Worm (Caenorhabditis elegans): ENCODE results near the gene clp-4.
A peak's percentile ranks its signal among the peaks of the same experiment; 100 is the strongest.

The clp-4 gene

ce11 chrIII:1859532-1859931 is 41.4 kb upstream of the clp-4 start, which contains the start of gene ddp-1 (continued):
- TF ChIP-seq nhr-48 (tag; optimal IDR thresholded peaks at IDR 0.05) (peak; percentile 80), Y105C5A.15 (GFP tag; IDR thresholded peaks at IDR 0.05) (no peak), mxl-3 (GFP tag; optimal IDR thresholded peaks at IDR 0.05) (peak; percentile 32), hmg-1.1 (GFP tag; IDR thresholded peaks at IDR 0.05) (peak; percentile 91), F44E2.7 (GFP tag; IDR thresholded peaks at IDR 0.05) (no peak), T26A8.4 (GFP tag; IDR thresholded peaks at IDR 0.05) (peak; percentile 93), dpl-1 (GFP tag; optimal IDR thresholded peaks at IDR 0.05) (peak; percentile 100), spr-3 (GFP tag; optimal IDR thresholded peaks at IDR 0.05) (peak; percentile 94), daf-8 (GFP tag; IDR thresholded peaks at IDR 0.05) (no peak), nhr-42 (GFP tag; IDR thresholded peaks at IDR 0.05) (peak; percentile 92), ceh-28 (tag; optimal IDR thresholded peaks at IDR 0.05) (no peak), mxl-2 (GFP tag; conservative IDR thresholded peaks at IDR 0.05) (no peak), spr-1 (tag; optimal IDR thresholded peaks at IDR 0.05) (peak; percentile 91), lsy-2 (tag; optimal IDR thresholded peaks at IDR 0.05) (peak; percentile 82 to 96), sdz-12 (GFP tag; optimal IDR thresholded peaks at IDR 0.05) (peak; percentile 60), zfp-3 (GFP tag; conservative IDR thresholded peaks at IDR 0.05) (peak; percentile 92), unc-62 (GFP tag; optimal IDR thresholded peaks at IDR 0.05 in 1 of 2) (no peak), unc-62 (tag; optimal IDR thresholded peaks at IDR 0.05) (no peak), ceh-44 (GFP tag; IDR thresholded peaks at IDR 0.05) (0 out of 2 replicates have a peak, but pooled peaks have one; percentile 51), Y5F2A.4 (GFP tag; optimal IDR thresholded peaks at IDR 0.05) (peak; percentile 85), nhr-25 (tag; optimal IDR thresholded peaks at IDR 0.05; ENCODE audit: borderline replicate concordance, insufficient read depth) (peak; percentile 78), skn-1 (tag; optimal IDR thresholded peaks at IDR 0.05) (no peak), mdl-1 (tag; optimal IDR thresholded peaks at IDR 0.05) (no peak), set-16 (GFP tag; IDR thresholded peaks at IDR 0.05) (no peak; the same call in 1 of the 2 replicates), egl-43 (GFP tag; IDR thresholded peaks at IDR 0.05) (peak; percentile 61; the same call in 1 of the 2 replicates), lin-1 (GFP tag; IDR thresholded peaks at IDR 0.05) (0 out of 2 replicates have a peak, but pooled peaks have one; percentile 51), ZK337.2 (GFP tag; IDR thresholded peaks at IDR 0.05) (no peak), jun-1 (tag; optimal IDR thresholded peaks at IDR 0.05) (peak; percentile 87), nhr-11 (tag; optimal IDR thresholded peaks at IDR 0.05) (peak; percentile 69), nhr-41 (GFP tag; IDR thresholded peaks at IDR 0.05) (no peak), daf-12 (tag; optimal IDR thresholded peaks at IDR 0.05) (no peak), zip-2 (tag; optimal IDR thresholded peaks at IDR 0.05) (peak; percentile 78), madf-9 (GFP tag; conservative IDR thresholded peaks at IDR 0.05) (peak; percentile 80; the same call in 1 of the 2 replicates), nhr-28 (tag; optimal IDR thresholded peaks at IDR 0.05) (peak; percentile 71), ces-1 (GFP tag; optimal IDR thresholded peaks at IDR 0.05) (peak; percentile 75), tra-1 (GFP tag; IDR thresholded peaks at IDR 0.05) (peak; percentile 63; the same call in 1 of the 2 replicates), duxl-1 (tag; optimal IDR thresholded peaks at IDR 0.05; ENCODE audit: poor library complexity) (peak; percentile 95), lir-3 (tag; optimal IDR thresholded peaks at IDR 0.05) (peak; percentile 35), nhr-76 (tag; optimal IDR thresholded peaks at IDR 0.05) (peak; percentile 49), daf-16 (GFP tag; optimal IDR thresholded peaks at IDR 0.05) (peak; percentile 58 to 80), daf-16 (tag; optimal IDR thresholded peaks at IDR 0.05) (peak; percentile 57), fos-1 (tag; optimal IDR thresholded peaks at IDR 0.05) (no peak), fkh-10 (GFP tag; optimal IDR thresholded peaks at IDR 0.05) (peak; percentile 96), F37D6.2 (tag; optimal IDR thresholded peaks at IDR 0.05) (peak; percentile 91), zfp-2 (tag; optimal IDR thresholded peaks at IDR 0.05) (peak; percentile 50), lin-38 (GFP tag; IDR thresholded peaks at IDR 0.05) (peak; percentile 96), lin-29 (GFP tag; IDR thresholded peaks at IDR 0.05) (peak; percentile 84), zag-1 (tag; optimal IDR thresholded peaks at IDR 0.05) (peak; percentile 24), ceh-82 (tag; optimal IDR thresholded peaks at IDR 0.05) (no peak), nhr-111 (GFP tag; optimal IDR thresholded peaks at IDR 0.05) (no peak), ceh-20 (GFP tag; IDR thresholded peaks at IDR 0.05) (peak; percentile 93), lin-39 (tag; optimal IDR thresholded peaks at IDR 0.05) (peak; percentile 81)

Data from whole organism, L4 larva.